Fruit fly (Drosophila melanogaster): ENCODE results near the gene Pmvk.
A peak's percentile ranks its signal among the peaks of the same experiment; 100 is the strongest.

Gene Pmvk

dm6 chr2L:19546869-19547710 is 33.1 kb downstream of the Pmvk start, which contains the start of gene CG10337 (continued):
- TF ChIP-seq Xbp1 (GFP tag; optimal IDR thresholded peaks at IDR 0.05) (peak; percentile 24), CG8924 (tag; optimal IDR thresholded peaks at IDR 0.05) (peak; percentile 58), eve (GFP tag; optimal IDR thresholded peaks at IDR 0.05) (peak in 1 of 2 experiments; percentile 72), CG1647 (GFP tag; optimal IDR thresholded peaks at IDR 0.05) (peak; percentile 22), inv (GFP tag; IDR thresholded peaks at IDR 0.05; ENCODE audit: partially characterized antibody) (no peak), grn (GFP tag; optimal IDR thresholded peaks at IDR 0.05) (peak; percentile 31), CG3838 (GFP tag; optimal IDR thresholded peaks at IDR 0.05) (no peak), NK7.1 (GFP tag; optimal IDR thresholded peaks at IDR 0.05) (no peak), ewg (GFP tag; optimal IDR thresholded peaks at IDR 0.05) (peak; percentile 5), pb (GFP tag; optimal IDR thresholded peaks at IDR 0.05) (no peak), CG32532 (GFP tag; IDR thresholded peaks at IDR 0.05) (peak; percentile 49), scrt (GFP tag; optimal IDR thresholded peaks at IDR 0.05) (peak; percentile 11), CG4360 (GFP tag; IDR thresholded peaks at IDR 0.05) (no peak), croc (GFP tag; conservative IDR thresholded peaks at IDR 0.05) (no peak), Ssrp (tag; optimal IDR thresholded peaks at IDR 0.05) (no peak), CG2120 (GFP tag; optimal IDR thresholded peaks at IDR 0.05) (peak; percentile 70), Nf-YA (GFP tag; IDR thresholded peaks at IDR 0.05) (0 out of 2 replicates have a peak, but pooled peaks have one; percentile 31), CG17361 (GFP tag; IDR thresholded peaks at IDR 0.05) (peak; percentile 30; the same call in 1 of the 3 replicates), abd-A (tag; optimal IDR thresholded peaks at IDR 0.05) (no peak), cg (GFP tag; optimal IDR thresholded peaks at IDR 0.05) (no peak), Opbp (GFP tag; IDR thresholded peaks at IDR 0.05; ENCODE audit: partially characterized antibody) (no peak), CG2889 (GFP tag; IDR thresholded peaks at IDR 0.05) (no peak), CG10654 (GFP tag; optimal IDR thresholded peaks at IDR 0.05) (peak; percentile 11), cad (GFP tag; optimal IDR thresholded peaks at IDR 0.05) (no peak), CG12155 (GFP tag; optimal IDR thresholded peaks at IDR 0.05) (peak; percentile 16), Vsx1 (GFP tag; optimal IDR thresholded peaks at IDR 0.05) (peak; percentile 22), CTCF (GFP tag; optimal IDR thresholded peaks at IDR 0.05) (no peak), jumu (GFP tag; optimal IDR thresholded peaks at IDR 0.05) (no peak), bowl (GFP tag; IDR thresholded peaks at IDR 0.05) (no peak), CG16779 (GFP tag; IDR thresholded peaks at IDR 0.05) (no peak), hth (optimal IDR thresholded peaks at IDR 0.05) (no peak), dimm (GFP tag; IDR thresholded peaks at IDR 0.05) (no peak), CG13775 (GFP tag; optimal IDR thresholded peaks at IDR 0.05) (peak; percentile 8), Fer3 (tag; optimal IDR thresholded peaks at IDR 0.05) (peak; percentile 59), CG5180 (GFP tag; optimal IDR thresholded peaks at IDR 0.05) (peak; percentile 37), CG7271 (tag; optimal IDR thresholded peaks at IDR 0.05) (no peak), CG11560 (tag; IDR thresholded peaks at IDR 0.05) (no peak), Pdp1 (GFP tag; optimal IDR thresholded peaks at IDR 0.05) (peak; percentile 18 to 60), vfl (GFP tag; optimal IDR thresholded peaks at IDR 0.05) (no peak), shn (GFP tag; optimal IDR thresholded peaks at IDR 0.05) (peak; percentile 13), CG2875 (GFP tag; optimal IDR thresholded peaks at IDR 0.05) (peak; percentile 22), CG9437 (GFP tag; optimal IDR thresholded peaks at IDR 0.05) (peak; percentile 89), zen2 (GFP tag; IDR thresholded peaks at IDR 0.05; ENCODE audit: partially characterized antibody) (no peak), bbx (GFP tag; IDR thresholded peaks at IDR 0.05; ENCODE audit: partially characterized antibody) (no peak), danr (GFP tag; IDR thresholded peaks at IDR 0.05) (no peak), NC2α (GFP tag; optimal IDR thresholded peaks at IDR 0.05) (no peak), h (optimal IDR thresholded peaks at IDR 0.05) (no peak), Ravus (GFP tag; IDR thresholded peaks at IDR 0.05) (no peak), CG6654 (GFP tag; optimal IDR thresholded peaks at IDR 0.05) (no peak), Mad (GFP tag; optimal IDR thresholded peaks at IDR 0.05) (no peak), CG2678 (tag; optimal IDR thresholded peaks at IDR 0.05) (peak; percentile 73)

Measured in whole organism, embryonic.